Worm (Caenorhabditis elegans): Measurements from ENCODE around the gene pafo-1.

Gene pafo-1

DNA sequence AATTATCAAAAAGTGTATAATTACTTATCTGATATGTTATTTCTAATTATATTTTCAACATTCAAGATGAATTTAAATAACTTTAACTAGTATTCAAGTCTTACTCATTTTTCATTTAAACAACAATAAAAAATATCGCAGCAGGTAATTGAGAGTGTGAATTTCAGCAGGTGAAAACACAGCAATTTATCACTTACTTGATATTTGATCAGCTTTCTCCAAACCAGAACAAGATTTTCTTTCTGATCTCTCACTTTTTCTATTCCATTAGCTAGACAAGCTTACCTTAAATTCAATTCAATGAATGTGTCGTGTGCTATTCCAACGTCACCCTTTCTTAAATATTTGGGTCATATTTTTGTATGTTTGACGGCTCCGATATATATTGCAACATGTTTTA is 35.9 kb upstream of the pafo-1 start, which contains the start of gene srh-1:
srh-1 (plus strand) TSS at position 301 of the 400 bp plus-strand sequence.
- TF ChIP-seq ztf-16 (tag; optimal IDR thresholded peaks at IDR 0.05): no peak
- TF ChIP-seq ttx-3 (tag; optimal IDR thresholded peaks at IDR 0.05): no peak
- TF ChIP-seq tbx-2 (tag; optimal IDR thresholded peaks at IDR 0.05): no peak
- no peak for TF ChIP-seq pat-9 (tag; optimal IDR thresholded peaks at IDR 0.05)
- no peak for TF ChIP-seq mec-3 (tag; optimal IDR thresholded peaks at IDR 0.05; ENCODE audit: borderline replicate concordance)
- TF ChIP-seq tbx-7 (tag; optimal IDR thresholded peaks at IDR 0.05): no peak
- no peak for TF ChIP-seq lin-11 (tag; optimal IDR thresholded peaks at IDR 0.05)
- TF ChIP-seq rnt-1 (tag; optimal IDR thresholded peaks at IDR 0.05): no peak
- TF ChIP-seq pros-1 (tag; optimal IDR thresholded peaks at IDR 0.05): no peak
- no peak for TF ChIP-seq zip-5 (tag; optimal IDR thresholded peaks at IDR 0.05)
- TF ChIP-seq ceh-48 (tag; optimal IDR thresholded peaks at IDR 0.05): no peak
- TF ChIP-seq sox-2 (GFP tag; IDR thresholded peaks at IDR 0.05): no peak
- no peak for TF ChIP-seq C08G9.2 (tag; optimal IDR thresholded peaks at IDR 0.05)

DNA sequence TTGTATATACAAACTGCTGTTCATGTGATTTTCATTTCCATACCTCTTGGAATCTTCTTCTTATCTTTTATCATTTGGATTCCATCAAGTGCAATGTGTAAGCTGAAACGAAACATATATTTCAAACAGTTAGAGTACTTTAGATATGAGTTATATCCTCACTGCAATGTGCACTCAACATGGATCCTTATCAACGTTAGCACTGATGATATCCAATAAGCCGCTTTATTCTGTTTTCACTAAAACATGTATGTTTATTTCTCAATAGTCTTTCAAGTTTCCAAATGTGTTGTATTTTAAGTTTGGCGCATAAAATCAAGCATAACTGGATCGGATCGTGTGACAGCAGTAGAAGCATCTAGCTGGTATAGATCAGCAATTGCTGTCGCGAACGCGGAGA is 34.8 kb upstream of the pafo-1 start, which contains the start of gene T11F9.10:
T11F9.10 (plus strand) TSS at position 301 of the 400 bp plus-strand sequence.
- TF ChIP-seq elt-2 (tag; optimal IDR thresholded peaks at IDR 0.05): no peak
- TF ChIP-seq ceh-24 (tag; optimal IDR thresholded peaks at IDR 0.05): no peak

DNA sequence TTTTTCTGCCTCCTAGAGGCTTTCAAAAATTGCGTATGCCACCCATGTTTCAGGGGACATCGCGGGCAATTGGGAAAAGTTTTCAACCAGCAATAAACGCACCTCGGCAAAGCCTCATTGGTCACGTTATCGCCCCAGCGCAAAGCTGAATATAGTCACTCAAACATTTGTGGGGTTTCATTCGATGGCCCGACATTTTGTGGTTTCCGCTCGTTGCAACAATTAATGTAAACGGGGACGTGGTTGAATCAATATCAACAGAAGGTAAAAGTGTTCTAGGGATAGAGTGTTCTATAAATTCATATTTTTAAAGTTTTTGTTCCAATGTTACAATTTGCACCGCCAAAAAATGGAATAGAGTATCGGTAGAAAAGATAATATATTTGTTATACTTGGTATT is 33.2 kb upstream of the pafo-1 start:
- TF ChIP-seq ceh-45 (GFP tag; IDR thresholded peaks at IDR 0.05): no peak
- no peak for TF ChIP-seq ref-2 (tag; optimal IDR thresholded peaks at IDR 0.05)
- no peak for TF ChIP-seq hlh-6 (tag; optimal IDR thresholded peaks at IDR 0.05)
- no peak for TF ChIP-seq fax-1 (tag; optimal IDR thresholded peaks at IDR 0.05)
- no peak for TF ChIP-seq K02D7.2 (tag; optimal IDR thresholded peaks at IDR 0.05)
- TF ChIP-seq ceh-22 (tag; optimal IDR thresholded peaks at IDR 0.05): no peak
- no peak for TF ChIP-seq tbx-7 (tag; optimal IDR thresholded peaks at IDR 0.05)
- no peak for TF ChIP-seq unc-42 (tag; optimal IDR thresholded peaks at IDR 0.05)
- no peak for TF ChIP-seq elt-2 (tag; optimal IDR thresholded peaks at IDR 0.05)
- TF ChIP-seq ceh-2 (tag; optimal IDR thresholded peaks at IDR 0.05): no peak
- no peak for TF ChIP-seq ztf-16 (tag; optimal IDR thresholded peaks at IDR 0.05)
- no peak for TF ChIP-seq C08G9.2 (tag; optimal IDR thresholded peaks at IDR 0.05)
- TF ChIP-seq sdc-2 (tag; optimal IDR thresholded peaks at IDR 0.05): no peak

DNA sequence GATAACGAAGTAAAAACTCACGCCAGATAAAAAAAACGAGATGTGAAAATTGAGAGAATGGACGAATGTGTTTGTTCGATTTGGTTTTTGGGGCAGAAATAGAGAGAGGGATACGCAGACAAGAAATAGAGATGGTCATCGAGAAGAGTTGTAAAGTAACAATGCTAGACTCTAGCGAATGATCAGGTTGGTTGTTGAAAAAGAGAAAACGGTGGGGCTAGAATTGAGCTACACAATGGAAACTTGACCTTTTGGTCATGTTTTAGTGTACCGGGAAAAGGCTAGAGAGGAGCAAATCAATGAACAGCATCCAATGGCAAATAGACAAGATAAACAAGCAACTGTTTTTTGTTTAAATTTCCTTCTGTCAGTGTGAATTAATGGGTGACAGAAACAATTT is 31.1 kb upstream of the pafo-1 start, which contains the start of gene dhs-19:
dhs-19 (minus strand) TSS at position 101 of the 400 bp plus-strand sequence.
- TF ChIP-seq nhr-232 (tag; optimal IDR thresholded peaks at IDR 0.05) (no peak), unc-42 (tag; optimal IDR thresholded peaks at IDR 0.05) (no peak), syd-9 (tag; optimal IDR thresholded peaks at IDR 0.05) (no peak), ceh-48 (tag; optimal IDR thresholded peaks at IDR 0.05) (no peak), ceh-6 (GFP tag; optimal IDR thresholded peaks at IDR 0.05) (no peak), ets-4 (tag; optimal IDR thresholded peaks at IDR 0.05) (no peak), mec-3 (tag; optimal IDR thresholded peaks at IDR 0.05; ENCODE audit: borderline replicate concordance) (no peak), ztf-16 (tag; optimal IDR thresholded peaks at IDR 0.05) (no peak), fkh-6 (tag; optimal IDR thresholded peaks at IDR 0.05) (no peak), che-1 (tag; optimal IDR thresholded peaks at IDR 0.05) (no peak), nhr-11 (tag; optimal IDR thresholded peaks at IDR 0.05) (no peak), pha-4 (tag; optimal IDR thresholded peaks at IDR 0.05) (no peak), dve-1 (tag; optimal IDR thresholded peaks at IDR 0.05) (no peak), hlh-30 (tag; optimal IDR thresholded peaks at IDR 0.05; ENCODE audit: insufficient read depth) (no peak), hlh-15 (tag; optimal IDR thresholded peaks at IDR 0.05) (no peak), K09A11.1 (tag; optimal IDR thresholded peaks at IDR 0.05; ENCODE audit: insufficient read depth) (no peak)

Measured in whole organism, late embryonic.